Fruit fly (Drosophila melanogaster): ENCODE measurements around the gene CG6885.
A peak's percentile ranks its signal among the peaks of the same experiment; 100 is the strongest.

The CG6885 gene

DNA sequence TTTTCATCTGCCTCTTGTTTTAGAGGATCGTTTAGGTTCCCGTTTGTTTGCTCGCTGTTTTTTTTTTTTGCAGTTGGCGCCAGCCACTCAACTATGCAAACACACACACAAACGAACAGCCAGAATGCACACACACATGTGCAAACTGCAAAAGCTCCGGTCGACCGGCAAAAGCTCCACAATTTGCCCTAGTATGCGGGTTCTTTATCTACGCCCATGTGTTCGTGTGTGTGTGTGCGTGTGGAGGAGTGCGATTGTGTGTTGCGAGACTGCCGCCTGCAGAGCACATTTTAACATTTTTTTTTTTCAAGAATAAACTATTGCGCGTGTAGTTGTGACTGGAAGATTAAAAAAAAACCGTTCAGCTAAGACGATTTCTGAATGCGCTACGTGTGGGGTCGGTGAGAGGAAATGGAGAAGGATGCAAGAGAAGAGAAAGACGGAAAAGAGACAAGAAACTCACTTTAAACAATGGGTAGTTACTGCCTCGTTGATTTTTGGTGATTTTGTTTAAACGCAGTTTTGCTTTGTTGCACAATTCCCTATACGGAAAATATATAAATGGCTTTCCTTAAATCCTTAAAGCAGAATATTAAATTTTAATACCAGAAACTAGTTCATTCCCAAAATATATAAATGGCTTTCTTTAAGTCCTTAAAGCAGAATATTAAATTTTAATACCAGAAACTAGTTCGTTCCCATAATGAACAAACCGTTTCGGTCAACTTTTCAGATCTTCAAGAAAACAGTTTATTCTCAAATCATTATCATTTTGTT, 47.1 kb downstream of the CG6885 start (continued):
- TF ChIP-seq chif (GFP tag; optimal IDR thresholded peaks at IDR 0.05) = no peak
- peak; percentile 7 for TF ChIP-seq CG3163 (GFP tag; optimal IDR thresholded peaks at IDR 0.05)
- no peak for TF ChIP-seq lov (optimal IDR thresholded peaks at IDR 0.05)
- no peak for TF ChIP-seq lov (GFP tag; IDR thresholded peaks at IDR 0.05)
- TF ChIP-seq Rx (GFP tag; IDR thresholded peaks at IDR 0.05) = peak; percentile 27; the same call in 1 of the 2 replicates
- peak; percentile 12 for TF ChIP-seq CG10543 (GFP tag; optimal IDR thresholded peaks at IDR 0.05)
- no peak for TF ChIP-seq CG8359 (GFP tag; optimal IDR thresholded peaks at IDR 0.05; ENCODE audit: borderline replicate concordance)
- TF ChIP-seq sisA (GFP tag; IDR thresholded peaks at IDR 0.05) = peak; percentile 35; the same call in 1 of the 2 replicates
- TF ChIP-seq Asciz (GFP tag; optimal IDR thresholded peaks at IDR 0.05) = peak; percentile 32
- peak; percentile 25 for TF ChIP-seq CG12104 (GFP tag; optimal IDR thresholded peaks at IDR 0.05)
- peak; percentile 38 for TF ChIP-seq CG12659 (GFP tag; optimal IDR thresholded peaks at IDR 0.05)
- TF ChIP-seq gt (GFP tag; IDR thresholded peaks at IDR 0.05) = no peak
- TF ChIP-seq esg (GFP tag; conservative IDR thresholded peaks at IDR 0.05) = 0 out of 2 replicates have a peak, but pooled peaks have one; percentile 19
- peak; percentile 65 for TF ChIP-seq CG15269 (tag; optimal IDR thresholded peaks at IDR 0.05)
- TF ChIP-seq Myb (GFP tag; optimal IDR thresholded peaks at IDR 0.05) = peak; percentile 4
- peak; percentile 12 for TF ChIP-seq HLH54F (GFP tag; optimal IDR thresholded peaks at IDR 0.05)
- TF ChIP-seq CG12236 (GFP tag; optimal IDR thresholded peaks at IDR 0.05) = no peak
- peak; percentile 98 for TF ChIP-seq CG10274 (GFP tag; optimal IDR thresholded peaks at IDR 0.05)
- no peak for TF ChIP-seq Jarid2 (GFP tag; optimal IDR thresholded peaks at IDR 0.05)
- peak; percentile 54; the same call in 1 of the 3 replicates for TF ChIP-seq CG17361 (GFP tag; IDR thresholded peaks at IDR 0.05)
- TF ChIP-seq dm (GFP tag; optimal IDR thresholded peaks at IDR 0.05) = no peak
- peak; percentile 44 for TF ChIP-seq Xbp1 (GFP tag; optimal IDR thresholded peaks at IDR 0.05)
- TF ChIP-seq CG14050 (GFP tag; IDR thresholded peaks at IDR 0.05) = 0 out of 3 replicates have a peak, but pooled peaks have one; percentile 43
- TF ChIP-seq CG7786 (GFP tag; optimal IDR thresholded peaks at IDR 0.05) = peak; percentile 11
- TF ChIP-seq Rfx (GFP tag; IDR thresholded peaks at IDR 0.05) = peak; percentile 56
- TF ChIP-seq CG31224 (GFP tag; IDR thresholded peaks at IDR 0.05) = peak; percentile 6; the same call in 1 of the 2 replicates
- TF ChIP-seq CG12391 (tag; optimal IDR thresholded peaks at IDR 0.05) = peak; percentile 41
- peak; percentile 1 to 41 for TF ChIP-seq Pdp1 (GFP tag; optimal IDR thresholded peaks at IDR 0.05)
- peak; percentile 12 for TF ChIP-seq lab (GFP tag; optimal IDR thresholded peaks at IDR 0.05)
- peak; percentile 63 for TF ChIP-seq dysf (GFP tag; IDR thresholded peaks at IDR 0.05)
- TF ChIP-seq sc (optimal IDR thresholded peaks at IDR 0.05) = no peak
- no peak for TF ChIP-seq sc (GFP tag; optimal IDR thresholded peaks at IDR 0.05)
- peak; percentile 31 for TF ChIP-seq D19A (tag; optimal IDR thresholded peaks at IDR 0.05)

DNA sequence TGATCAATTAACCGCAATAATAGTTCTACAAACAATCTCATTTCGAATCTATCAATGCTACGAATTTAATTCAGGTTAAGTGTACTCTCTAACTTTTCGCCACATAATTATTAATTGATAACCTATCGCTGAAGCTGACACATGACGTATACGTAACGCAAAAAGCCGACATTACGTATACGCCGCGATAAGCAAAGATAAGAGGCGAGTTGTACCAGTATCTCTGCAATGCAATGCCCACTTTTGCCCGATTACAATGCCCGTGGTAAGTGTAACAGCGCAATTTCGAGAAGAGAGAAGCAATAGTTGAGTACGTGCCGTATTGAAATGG, 47.7 kb downstream of the CG6885 start:
- TF ChIP-seq ftz-f1 (GFP tag; optimal IDR thresholded peaks at IDR 0.05) (peak; percentile 9), CG12659 (GFP tag; optimal IDR thresholded peaks at IDR 0.05) (no peak), grn (GFP tag; optimal IDR thresholded peaks at IDR 0.05) (peak; percentile 62), Pdp1 (GFP tag; optimal IDR thresholded peaks at IDR 0.05) (peak in 1 of 2 experiments; percentile 91), CG1024 (GFP tag; IDR thresholded peaks at IDR 0.05) (no peak), CG17385 (GFP tag; optimal IDR thresholded peaks at IDR 0.05) (no peak), exex (tag; optimal IDR thresholded peaks at IDR 0.05) (peak; percentile 94), sim (GFP tag; IDR thresholded peaks at IDR 0.05) (no peak), Xrp1 (GFP tag; IDR thresholded peaks at IDR 0.05) (no peak), Sox102F (GFP tag; optimal IDR thresholded peaks at IDR 0.05) (no peak), CG9437 (GFP tag; optimal IDR thresholded peaks at IDR 0.05) (peak; percentile 73), GATAe (GFP tag; conservative IDR thresholded peaks at IDR 0.05) (peak; percentile 67; the same call in 1 of the 2 replicates), CG8281 (tag; optimal IDR thresholded peaks at IDR 0.05) (peak; percentile 15), CG7745 (tag; optimal IDR thresholded peaks at IDR 0.05) (no peak), fd96Cb (tag; optimal IDR thresholded peaks at IDR 0.05) (no peak), HmgD (GFP tag; optimal IDR thresholded peaks at IDR 0.05) (no peak), CG7372 (GFP tag; IDR thresholded peaks at IDR 0.05) (peak; percentile 77), psq (GFP tag; optimal IDR thresholded peaks at IDR 0.05) (no peak), mirr (GFP tag; optimal IDR thresholded peaks at IDR 0.05) (peak; percentile 88), croc (GFP tag; conservative IDR thresholded peaks at IDR 0.05) (no peak)

All from whole organism, embryonic.